Worm (Caenorhabditis elegans) whole organism, late embryonic: ENCODE results near the gene oma-1.
A peak's percentile ranks its signal among the peaks of the same experiment; 100 is the strongest.

Experiments used
- C08G9.2 ChIP-seq: sonication (generic microtip); optimal IDR thresholded peaks from 2 replicates; lab custom pipeline; 2016; ENCODE audit warnings: mild to moderate bottlenecking, missing genetic modification characterization, moderate library complexity, missing compliant biosample characterization
- Y22D7AL.16 ChIP-seq: sonication (generic microtip); optimal IDR thresholded peaks from 2 replicates; lab custom pipeline; 2016; ENCODE audit warnings: missing genetic modification characterization, missing compliant biosample characterization
- ahr-1 ChIP-seq: sonication (generic microtip); optimal IDR thresholded peaks from 2 replicates; lab custom pipeline; 2016; ENCODE audit warnings: missing genetic modification characterization, missing compliant biosample characterization
- ceh-14 ChIP-seq: sonication (generic microtip); optimal IDR thresholded peaks from 2 replicates; lab custom pipeline; 2016; ENCODE audit warnings: missing genotype, missing genetic modification characterization, missing compliant biosample characterization
- ceh-18 ChIP-seq: sonication (generic microtip); optimal IDR thresholded peaks from 2 replicates; lab custom pipeline; 2016; ENCODE audit warnings: missing genetic modification characterization, missing compliant biosample characterization
- ceh-24 ChIP-seq: sonication (generic microtip); optimal IDR thresholded peaks from 2 replicates; lab custom pipeline; 2016; ENCODE audit warnings: mild to moderate bottlenecking, missing genetic modification characterization, missing compliant biosample characterization
- ceh-30 ChIP-seq: fragments of 150-350 bp; optimal IDR thresholded peaks from 2 replicates; lab custom pipeline; 2014; ENCODE audit warnings: missing biosample characterization, missing genetic modification characterization
- ceh-34 ChIP-seq: sonication (generic microtip); optimal IDR thresholded peaks from 2 replicates; lab custom pipeline; 2016; ENCODE audit warnings: mild to moderate bottlenecking, missing genetic modification characterization, missing compliant biosample characterization
- ceh-48 ChIP-seq: sonication (generic microtip); optimal IDR thresholded peaks from 2 replicates; lab custom pipeline; 2016; ENCODE audit warnings: missing genetic modification characterization, inconsistent platforms, missing compliant biosample characterization
- che-1 ChIP-seq: sonication (generic microtip); optimal IDR thresholded peaks from 2 replicates; lab custom pipeline; 2016; ENCODE audit warnings: mild to moderate bottlenecking, missing genetic modification characterization, missing compliant biosample characterization
- dve-1 ChIP-seq: sonication (generic microtip); optimal IDR thresholded peaks from 2 replicates; lab custom pipeline; 2017; ENCODE audit warnings: antibody characterized with exemption, mild to moderate bottlenecking, missing genetic modification characterization, missing compliant biosample characterization
- elt-2 ChIP-seq: sonication (generic microtip); optimal IDR thresholded peaks from 2 replicates; lab custom pipeline; 2016; ENCODE audit warnings: missing genetic modification reagents, missing genetic modification characterization, missing compliant biosample characterization
- elt-4 ChIP-seq: sonication (generic microtip); optimal IDR thresholded peaks from 2 replicates; lab custom pipeline; 2016; ENCODE audit warnings: missing genetic modification characterization, missing compliant biosample characterization
- ets-4 ChIP-seq: sonication (generic microtip); optimal IDR thresholded peaks from 2 replicates; lab custom pipeline; 2016; ENCODE audit warnings: missing genetic modification characterization, missing compliant biosample characterization
- eyg-1 ChIP-seq: sonication (generic microtip); optimal IDR thresholded peaks from 2 replicates; lab custom pipeline; 2016; ENCODE audit warnings: missing genotype, missing genetic modification characterization, missing compliant biosample characterization
- fax-1 ChIP-seq: sonication (generic microtip); optimal IDR thresholded peaks from 2 replicates; lab custom pipeline; 2016; ENCODE audit warnings: missing genotype, missing genetic modification characterization, missing compliant biosample characterization
- fkh-6 ChIP-seq: sonication (generic microtip); optimal IDR thresholded peaks from 2 replicates; lab custom pipeline; 2016; ENCODE audit warnings: missing genetic modification characterization, missing compliant biosample characterization
- hlh-15 ChIP-seq: sonication (generic microtip); optimal IDR thresholded peaks from 2 replicates; lab custom pipeline; 2016; ENCODE audit warnings: missing genetic modification characterization, missing compliant biosample characterization
- hlh-6 ChIP-seq: sonication (generic microtip); optimal IDR thresholded peaks from 2 replicates; lab custom pipeline; 2016; ENCODE audit warnings: missing genotype, missing genetic modification characterization, missing compliant biosample characterization
- lin-11 ChIP-seq: fragments of 200-800 bp; sonication (Bioruptor generic); optimal IDR thresholded peaks from 2 replicates; lab custom pipeline; 2018; ENCODE audit warnings: mild to moderate bottlenecking, missing genetic modification characterization, missing compliant biosample characterization
- madf-2 ChIP-seq: sonication (generic microtip); optimal IDR thresholded peaks from 2 replicates; lab custom pipeline; 2017; ENCODE audit warnings: missing genetic modification characterization, missing compliant biosample characterization
- nfya-1 ChIP-seq: sonication (generic microtip); optimal IDR thresholded peaks from 2 replicates; lab custom pipeline; 2017; ENCODE audit warnings: missing genetic modification characterization, mild to moderate bottlenecking, missing compliant biosample characterization, antibody characterized with exemption, moderate library complexity
- nhr-232 ChIP-seq: sonication (generic microtip); optimal IDR thresholded peaks from 2 replicates; lab custom pipeline; 2016; ENCODE audit warnings: missing genetic modification characterization, missing compliant biosample characterization
- odd-2 ChIP-seq: sonication (generic microtip); optimal IDR thresholded peaks from 2 replicates; lab custom pipeline; 2017; ENCODE audit warnings: antibody characterized with exemption, mild to moderate bottlenecking, missing genetic modification characterization, missing compliant biosample characterization
- pax-1 ChIP-seq: fragments of 150-350 bp; optimal IDR thresholded peaks from 2 replicates; lab custom pipeline; 2014; ENCODE audit warnings: missing biosample characterization, missing genetic modification characterization
- pha-4 ChIP-seq: fragments of 150-350 bp; optimal IDR thresholded peaks from 2 replicates; lab custom pipeline; 2018; ENCODE audit warnings: missing biosample characterization, missing genetic modification reagents, missing genetic modification characterization
- pqm-1 ChIP-seq: sonication (generic microtip); optimal IDR thresholded peaks from 2 replicates; lab custom pipeline; 2016; ENCODE audit warnings: missing genetic modification characterization, missing compliant biosample characterization
- pros-1 ChIP-seq: fragments of 150-350 bp; optimal IDR thresholded peaks from 2 replicates; lab custom pipeline; 2014; ENCODE audit warnings: missing biosample characterization, missing genetic modification reagents, missing genetic modification characterization
- ref-2 ChIP-seq: sonication (generic microtip); optimal IDR thresholded peaks from 2 replicates; lab custom pipeline; 2016; ENCODE audit warnings: missing genetic modification characterization, missing compliant biosample characterization
- rnt-1 ChIP-seq: sonication (generic microtip); optimal IDR thresholded peaks from 2 replicates; lab custom pipeline; 2016; ENCODE audit warnings: missing genetic modification characterization, missing compliant biosample characterization
- sox-2 ChIP-seq: fragments of 200-800 bp; sonication (Bioruptor generic); IDR thresholded peaks from 2 replicates; pipeline ENCODE4 v1.3.6; 2022; ENCODE audit warnings: missing genetic modification reagents, missing genetic modification characterization, missing compliant biosample characterization
- tbx-2 ChIP-seq: sonication (generic microtip); optimal IDR thresholded peaks from 2 replicates; lab custom pipeline; 2016; ENCODE audit warnings: missing genetic modification characterization, missing compliant biosample characterization
- tbx-7 ChIP-seq: sonication (generic microtip); optimal IDR thresholded peaks from 2 replicates; lab custom pipeline; 2016; ENCODE audit warnings: missing genotype, missing genetic modification characterization, missing compliant biosample characterization
- unc-3 ChIP-seq, 2 experiments: fragments of 200-800 bp in 1 of 2; sonication (Bioruptor generic) in 1 of 2; sonication (generic microtip) in 1 of 2; conservative IDR thresholded peaks in 1 of 2; optimal IDR thresholded peaks in 1 of 2; 2 replicates each; pipeline versions ENCODE4 v1.3.6 to Lab custom; 2016 to 2022; ENCODE audit warnings: missing compliant biosample characterization in 2 of 2, missing genetic modification characterization in 2 of 2, missing genetic modification reagents in 1 of 2
- unc-55 ChIP-seq: sonication (generic microtip); optimal IDR thresholded peaks from 2 replicates; lab custom pipeline; 2017; ENCODE audit warnings: missing biosample characterization, missing genetic modification reagents, missing genetic modification characterization
- unc-86 ChIP-seq: sonication (generic microtip); optimal IDR thresholded peaks from 2 replicates; lab custom pipeline; 2016; ENCODE audit warnings: missing genetic modification characterization, missing compliant biosample characterization
- zip-5 ChIP-seq: sonication (generic microtip); optimal IDR thresholded peaks from 2 replicates; lab custom pipeline; 2016; ENCODE audit warnings: missing genetic modification characterization, missing compliant biosample characterization

oma-1 gene

ce11 chrIV:8865343-8865742 lies 23.4 kb upstream of the oma-1 start, which contains the start of gene C09G9.1:
Gene C09G9.1 (minus strand): TSS chrIV:8865485.
- TF ChIP-seq madf-2: no peak
- TF ChIP-seq sox-2 (GFP tag; lab: Robert Waterston, UW): no peak
- TF ChIP-seq ceh-34 (tag; lab: Kevin White, UChicago): no peak
- TF ChIP-seq dve-1: no peak
- no peak for TF ChIP-seq ceh-30 (tag; lab: Kevin White, UChicago)
- no peak for TF ChIP-seq unc-3 (GFP tag; conservative IDR thresholded peaks at IDR 0.05; lab: Robert Waterston, UW)
- no peak for TF ChIP-seq unc-3 (tag; optimal IDR thresholded peaks at IDR 0.05; lab: Kevin White, UChicago)
- TF ChIP-seq, all 69 proteins: peak for 0

ce11 chrIV:8866092-8866491 lies 22.7 kb upstream of the oma-1 start:
- TF ChIP-seq ceh-34 (tag; lab: Kevin White, UChicago) (no peak), ceh-24 (tag; lab: Kevin White, UChicago) (no peak), elt-4 (tag; lab: Kevin White, UChicago) (no peak), che-1 (tag; lab: Kevin White, UChicago) (no peak), hlh-15 (tag; lab: Kevin White, UChicago) (no peak), lin-11 (no peak), ets-4 (no peak), unc-55 (GFP tag; lab: Kevin White, UChicago) (peak; percentile 78), ceh-48 (tag; lab: Kevin White, UChicago) (no peak), rnt-1 (tag; lab: Kevin White, UChicago) (peak; percentile 24), fax-1 (tag; lab: Kevin White, UChicago) (no peak), ref-2 (tag; lab: Kevin White, UChicago) (no peak), fkh-6 (tag; lab: Kevin White, UChicago) (no peak), pax-1 (no peak), unc-3 (GFP tag; conservative IDR thresholded peaks at IDR 0.05; lab: Robert Waterston, UW) (no peak), unc-3 (tag; optimal IDR thresholded peaks at IDR 0.05; lab: Kevin White, UChicago) (no peak), hlh-6 (tag; lab: Kevin White, UChicago) (peak; percentile 45), C08G9.2 (tag; lab: Kevin White, UChicago) (no peak), nfya-1 (peak; percentile 5), ceh-18 (tag; lab: Kevin White, UChicago) (peak; percentile 72)

- TF ChIP-seq Y22D7AL.16 (tag; lab: Kevin White, UChicago): no peak
Observed at ce11 chrIV:8867562-8867961, 21.2 kb upstream of the oma-1 start.

- peak; percentile 13 for TF ChIP-seq nfya-1
- TF ChIP-seq pqm-1 (tag; lab: Kevin White, UChicago): no peak
- peak; percentile 7 for TF ChIP-seq elt-2
Observed at ce11 chrIV:8869624-8870023, 19.2 kb upstream of the oma-1 start, which contains the start of gene npp-23. Gene npp-23 (minus strand): TSS chrIV:8869679.

- TF ChIP-seq odd-2 (tag; lab: Kevin White, UChicago): no peak
- no peak for TF ChIP-seq ceh-14 (tag; lab: Kevin White, UChicago)
- no peak for TF ChIP-seq ceh-48 (tag; lab: Kevin White, UChicago)
- TF ChIP-seq ets-4: no peak
- no peak for TF ChIP-seq nfya-1
- no peak for TF ChIP-seq ahr-1
- TF ChIP-seq ceh-30 (tag; lab: Kevin White, UChicago): no peak
- no peak for TF ChIP-seq ceh-24 (tag; lab: Kevin White, UChicago)
- TF ChIP-seq, all 69 proteins: peak for 0
Observed at ce11 chrIV:8872958-8873357, 15.8 kb upstream of the oma-1 start, which contains the start of gene C09G9.3. Gene C09G9.3 (minus strand): TSS chrIV:8873058.

- TF ChIP-seq ceh-14 (tag; lab: Kevin White, UChicago): no peak
- TF ChIP-seq Y22D7AL.16 (tag; lab: Kevin White, UChicago): no peak
- TF ChIP-seq unc-86: no peak
- no peak for TF ChIP-seq lin-11
- TF ChIP-seq eyg-1 (tag; lab: Kevin White, UChicago): no peak
- no peak for TF ChIP-seq dve-1
- TF ChIP-seq nhr-232 (tag; lab: Kevin White, UChicago): no peak
- no peak for TF ChIP-seq tbx-7 (tag; lab: Kevin White, UChicago)
- no peak for TF ChIP-seq tbx-2 (tag; lab: Kevin White, UChicago)
- no peak for TF ChIP-seq pros-1
- TF ChIP-seq pha-4 (tag; lab: Kevin White, UChicago): no peak
- TF ChIP-seq fkh-6 (tag; lab: Kevin White, UChicago): no peak
- TF ChIP-seq zip-5 (tag; lab: Kevin White, UChicago): no peak
Observed at ce11 chrIV:8873847-8874246, 14.9 kb upstream of the oma-1 start, which contains the start of gene hdl-2. Gene hdl-2 (plus strand): TSS chrIV:8874147.
